Fruit fly (Drosophila melanogaster) whole organism, embryonic: Measurements from ENCODE around the gene Flad1.

Experiments used
- Asciz ChIP-seq: fragments of 200-800 bp; sonication (Bioruptor generic); optimal IDR thresholded peaks from 2 replicates; lab custom pipeline; 2017; ENCODE audit warnings: missing biosample characterization, mild to moderate bottlenecking, missing genetic modification characterization, missing genetic modification reagents
- Atf6 ChIP-seq: fragments of 200-800 bp; sonication (Bioruptor generic); IDR thresholded peaks from 2 replicates; pipeline ENCODE4 v1.3.6; 2022; ENCODE audit warnings: missing biosample characterization, missing genetic modification characterization
- CG11398 ChIP-seq: fragments of 200-800 bp; sonication (Bioruptor generic); optimal IDR thresholded peaks from 2 replicates; lab custom pipeline; 2016; ENCODE audit warnings: missing biosample characterization, missing genetic modification characterization
- CG11504 ChIP-seq: fragments of 200-800 bp; sonication (Bioruptor generic); optimal IDR thresholded peaks from 3 replicates; lab custom pipeline; 2019; ENCODE audit warnings: missing biosample characterization, mild to moderate bottlenecking, missing genetic modification characterization, moderate library complexity
- CG11695 ChIP-seq: fragments of 200-800 bp; sonication (Bioruptor generic); IDR thresholded peaks from 3 replicates; pipeline ENCODE4 v1.3.6; 2022; ENCODE audit warnings: missing biosample characterization, missing genetic modification characterization
- CG13287 ChIP-seq: fragments of 200-800 bp; sonication (Bioruptor generic); IDR thresholded peaks from 2 replicates; pipeline ENCODE4 v1.3.6; 2022; ENCODE audit warnings: missing biosample characterization, missing genetic modification characterization; ENCODE audit not compliant: partially characterized antibody
- CG14710 ChIP-seq: fragments of 200-800 bp; sonication (Bioruptor generic); optimal IDR thresholded peaks from 3 replicates; lab custom pipeline; 2019; ENCODE audit warnings: missing biosample characterization, mild to moderate bottlenecking, missing genetic modification characterization, moderate library complexity
- CG14965 ChIP-seq: fragments of 200-800 bp; sonication (Bioruptor generic); optimal IDR thresholded peaks from 2 replicates; lab custom pipeline; 2016; ENCODE audit warnings: missing biosample characterization, missing genetic modification characterization, borderline replicate concordance
- CG17385 ChIP-seq: fragments of 200-800 bp; sonication (Bioruptor generic); optimal IDR thresholded peaks from 3 replicates; lab custom pipeline; 2018; ENCODE audit warnings: missing biosample characterization, mild to moderate bottlenecking, missing genetic modification characterization
- CG17568 ChIP-seq: fragments of 200-800 bp; sonication (Bioruptor generic); optimal IDR thresholded peaks from 2 replicates; lab custom pipeline; 2018; ENCODE audit warnings: missing biosample characterization, mild to moderate bottlenecking, missing genetic modification characterization, moderate library complexity
- CG18262 ChIP-seq: fragments of 200-800 bp; optimal IDR thresholded peaks from 3 replicates; lab custom pipeline; 2019; ENCODE audit warnings: missing biosample characterization, mild to moderate bottlenecking, missing genetic modification characterization, moderate library complexity
- CG1832 ChIP-seq: fragments of 200-800 bp; sonication (Bioruptor generic); optimal IDR thresholded peaks from 2 replicates; lab custom pipeline; 2017; ENCODE audit warnings: missing biosample characterization, mild to moderate bottlenecking, missing genetic modification characterization, inconsistent platforms
- CG2116 ChIP-seq: fragments of 200-800 bp; sonication (Bioruptor generic); optimal IDR thresholded peaks from 3 replicates; lab custom pipeline; 2018; ENCODE audit warnings: missing biosample characterization, mild to moderate bottlenecking, missing genetic modification characterization
- CG3838 ChIP-seq: fragments of 200-800 bp; sonication (Bioruptor generic); optimal IDR thresholded peaks from 3 replicates; lab custom pipeline; 2016; ENCODE audit warnings: missing biosample characterization, missing genetic modification characterization
- CG4854 ChIP-seq: fragments of 200-800 bp; sonication (Bioruptor generic); optimal IDR thresholded peaks from 2 replicates; lab custom pipeline; 2016; ENCODE audit warnings: missing biosample characterization, missing genetic modification characterization, inconsistent platforms
- CG5180 ChIP-seq: fragments of 200-800 bp; sonication (Bioruptor generic); optimal IDR thresholded peaks from 3 replicates; lab custom pipeline; 2017; ENCODE audit warnings: missing biosample characterization, missing genetic modification characterization, mild to moderate bottlenecking, moderate library complexity, missing genetic modification reagents
- CG8478 ChIP-seq: fragments of >200 bp; optimal IDR thresholded peaks from 2 replicates; lab custom pipeline; 2018
- CG9727 ChIP-seq: fragments of 200-800 bp; sonication (Bioruptor generic); optimal IDR thresholded peaks from 3 replicates; lab custom pipeline; 2017; ENCODE audit warnings: missing biosample characterization, mild to moderate bottlenecking, missing genetic modification characterization
- CG9932 ChIP-seq: fragments of 200-800 bp; sonication (Bioruptor generic); IDR thresholded peaks from 2 replicates; pipeline ENCODE4 v1.3.6; 2022; ENCODE audit warnings: missing biosample characterization, missing genetic modification characterization
- Deaf1 ChIP-seq: fragments of 200-800 bp; optimal IDR thresholded peaks from 3 replicates; lab custom pipeline; 2019; ENCODE audit warnings: missing biosample characterization, mild to moderate bottlenecking, missing genetic modification characterization, moderate library complexity
- Dll ChIP-seq: fragments of 200-800 bp; sonication (Bioruptor generic); IDR thresholded peaks from 4 replicates; pipeline ENCODE4 v1.3.6; 2022; ENCODE audit warnings: missing biosample characterization, missing genetic modification characterization; ENCODE audit not compliant: partially characterized antibody
- Dref ChIP-seq: fragments of 200-800 bp; sonication (Bioruptor generic); IDR thresholded peaks from 2 replicates; pipeline ENCODE4 v1.3.6; 2022; ENCODE audit warnings: missing biosample characterization, missing genetic modification characterization
- Fer1 ChIP-seq: fragments of 200-800 bp; sonication (Bioruptor generic); optimal IDR thresholded peaks from 2 replicates; lab custom pipeline; 2017; ENCODE audit warnings: missing biosample characterization, mild to moderate bottlenecking, missing genetic modification characterization
- HHEX ChIP-seq: fragments of 200-800 bp; sonication (Bioruptor generic); optimal IDR thresholded peaks from 3 replicates; lab custom pipeline; 2017; ENCODE audit warnings: missing biosample characterization, mild to moderate bottlenecking, missing genetic modification characterization, missing genetic modification reagents
- MTF-1 ChIP-seq: fragments of 200-800 bp; sonication (Bioruptor generic); optimal IDR thresholded peaks from 2 replicates; lab custom pipeline; 2018; ENCODE audit warnings: missing biosample characterization, mild to moderate bottlenecking, missing genetic modification characterization, borderline replicate concordance
- Med ChIP-seq: fragments of 200-800 bp; sonication (Bioruptor generic); peaks from one replicate; lab custom pipeline; 2016; ENCODE audit warnings: missing biosample characterization, missing genetic modification characterization, mild to moderate bottlenecking, inconsistent platforms, moderate library complexity
- TFAM ChIP-seq: fragments of 200-800 bp; sonication (Bioruptor generic); optimal IDR thresholded peaks from 2 replicates; lab custom pipeline; 2017; ENCODE audit warnings: missing biosample characterization, missing genetic modification characterization, inconsistent platforms
- ap ChIP-seq: fragments of 200-800 bp; sonication (Bioruptor generic); IDR thresholded peaks from 2 replicates; pipeline ENCODE4 v1.3.6; 2022; ENCODE audit warnings: missing biosample characterization, missing genetic modification characterization
- caup ChIP-seq: fragments of 200-800 bp; sonication (Bioruptor generic); optimal IDR thresholded peaks from 3 replicates; lab custom pipeline; 2017; ENCODE audit warnings: missing biosample characterization, mild to moderate bottlenecking, missing genetic modification characterization, moderate library complexity; ENCODE audit not compliant: severe bottlenecking
- cg ChIP-seq: fragments of 200-800 bp; sonication (Bioruptor generic); optimal IDR thresholded peaks from 3 replicates; lab custom pipeline; 2019; ENCODE audit warnings: missing biosample characterization, mild to moderate bottlenecking, missing genetic modification characterization, moderate library complexity
- chn ChIP-seq: fragments of 200-800 bp; sonication (Bioruptor generic); optimal IDR thresholded peaks from 2 replicates; lab custom pipeline; 2016; ENCODE audit warnings: missing biosample characterization, missing genetic modification characterization
- ci ChIP-seq: fragments of 200-800 bp; sonication (Bioruptor generic); IDR thresholded peaks from 3 replicates; pipeline ENCODE4 v1.3.6; 2022; ENCODE audit warnings: missing biosample characterization, missing genetic modification characterization
- disco-r ChIP-seq: fragments of 200-800 bp; sonication (Bioruptor generic); optimal IDR thresholded peaks from 2 replicates; lab custom pipeline; 2016; ENCODE audit warnings: missing biosample characterization, missing genetic modification characterization
- ems ChIP-seq: fragments of 200-800 bp; sonication (Bioruptor generic); optimal IDR thresholded peaks from 3 replicates; lab custom pipeline; 2016; ENCODE audit warnings: missing biosample characterization, missing genetic modification characterization
- gsb ChIP-seq: fragments of 200-800 bp; sonication (Bioruptor generic); IDR thresholded peaks from 2 replicates; pipeline ENCODE4 v1.3.6; 2022; ENCODE audit warnings: missing biosample characterization, missing genetic modification characterization
- ham ChIP-seq: fragments of 200-800 bp; sonication (Bioruptor generic); IDR thresholded peaks from 2 replicates; pipeline ENCODE4 v1.3.6; 2022; ENCODE audit warnings: missing biosample characterization, missing genetic modification characterization
- lbe ChIP-seq: fragments of 200-800 bp; sonication (Bioruptor generic); optimal IDR thresholded peaks from 2 replicates; lab custom pipeline; 2016; ENCODE audit warnings: missing biosample characterization, mild to moderate bottlenecking, missing genetic modification characterization
- lola ChIP-seq, 3 experiments: fragments of >200 bp in 2 of 3; fragments of 200-800 bp in 1 of 3; sonication (Bioruptor generic) in 1 of 3; optimal IDR thresholded peaks; 2 replicates each; lab custom pipeline; 2017 to 2019; ENCODE audit warnings: missing biosample characterization in 3 of 3, missing genetic modification characterization in 3 of 3, mild to moderate bottlenecking in 1 of 3, moderate library complexity in 1 of 3
- mam ChIP-seq: fragments of 200-800 bp; sonication (Bioruptor generic); optimal IDR thresholded peaks from 3 replicates; lab custom pipeline; 2016; ENCODE audit warnings: missing biosample characterization, missing genetic modification characterization
- odd ChIP-seq: fragments of 200-800 bp; sonication (Bioruptor generic); optimal IDR thresholded peaks from 2 replicates; lab custom pipeline; 2017; ENCODE audit warnings: missing biosample characterization, mild to moderate bottlenecking, missing genetic modification characterization
- onecut ChIP-seq: fragments of 200-800 bp; sonication (Bioruptor generic); IDR thresholded peaks from 2 replicates; pipeline ENCODE4 v1.3.6; 2022; ENCODE audit warnings: missing biosample characterization, missing genetic modification characterization
- schlank ChIP-seq: fragments of 200-800 bp; sonication (Bioruptor generic); optimal IDR thresholded peaks from 2 replicates; lab custom pipeline; 2018; ENCODE audit warnings: missing biosample characterization, mild to moderate bottlenecking, missing genetic modification characterization
- sens ChIP-seq: fragments of 200-800 bp; sonication (Bioruptor generic); peaks from one replicate; lab custom pipeline; 2016; ENCODE audit warnings: missing biosample characterization, missing genetic modification characterization
- sisA ChIP-seq: fragments of 200-800 bp; sonication (Bioruptor generic); IDR thresholded peaks from 2 replicates; pipeline ENCODE4 v1.3.6; 2022; ENCODE audit warnings: missing biosample characterization, missing genetic modification characterization
- sob ChIP-seq: fragments of 200-800 bp; sonication (Bioruptor generic); IDR thresholded peaks from 2 replicates; pipeline ENCODE4 v1.3.6; 2022; ENCODE audit warnings: missing biosample characterization, missing genetic modification characterization
- tap ChIP-seq: fragments of 200-800 bp; optimal IDR thresholded peaks from 3 replicates; lab custom pipeline; 2019; ENCODE audit warnings: missing biosample characterization, mild to moderate bottlenecking, missing genetic modification characterization, moderate library complexity
- unc-4 ChIP-seq: fragments of 200-800 bp; sonication (Bioruptor generic); IDR thresholded peaks from 2 replicates; pipeline ENCODE4 v1.3.6; 2022; ENCODE audit warnings: missing biosample characterization, missing genetic modification characterization; ENCODE audit not compliant: partially characterized antibody
- unpg ChIP-seq: fragments of 200-800 bp; sonication (Bioruptor generic); optimal IDR thresholded peaks from 3 replicates; lab custom pipeline; 2018; ENCODE audit warnings: missing biosample characterization, mild to moderate bottlenecking, missing genetic modification characterization, moderate library complexity
- vvl ChIP-seq: fragments of 200-800 bp; sonication (Bioruptor generic); IDR thresholded peaks from 2 replicates; pipeline ENCODE4 v1.3.6; 2022; ENCODE audit warnings: missing biosample characterization, missing genetic modification characterization
- wek ChIP-seq: fragments of 200-800 bp; sonication (Bioruptor generic); optimal IDR thresholded peaks from 3 replicates; lab custom pipeline; 2018; ENCODE audit warnings: missing biosample characterization, mild to moderate bottlenecking, missing genetic modification characterization, moderate library complexity

Flad1 gene

DNA sequence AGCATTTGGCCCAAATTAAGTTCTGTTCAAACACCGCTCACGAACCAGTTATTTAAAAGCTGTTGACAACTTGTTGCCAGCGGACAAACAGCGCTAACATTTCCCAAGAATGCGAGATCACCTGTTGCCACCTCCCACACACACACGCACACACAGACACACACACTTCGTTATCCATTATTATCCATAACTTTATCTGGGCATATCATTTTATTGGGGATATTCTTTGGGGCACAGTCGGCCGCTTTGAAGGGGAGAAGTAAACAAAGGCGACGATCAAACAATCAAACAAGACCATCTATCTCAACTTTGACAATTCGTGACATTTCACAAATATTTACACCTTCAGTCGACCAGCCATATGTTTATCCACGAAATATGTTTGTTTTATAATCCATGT lies 14.2 kb downstream of the Flad1 start (continued):
- TF ChIP-seq Atf6 (GFP tag; lab: Robert Waterston, UW) (peak; percentile 25; the same call in 1 of the 2 replicates), ap (GFP tag; lab: Robert Waterston, UW) (no peak), Deaf1 (tag; lab: Kevin White, UChicago) (no peak), ci (peak; percentile 44; the same call in 1 of the 3 replicates), unc-4 (GFP tag; lab: Robert Waterston, UW) (no peak), CG11695 (GFP tag; lab: Robert Waterston, UW) (0 out of 3 replicates have a peak, but pooled peaks have one; percentile 21), lola (GFP tag; optimal IDR thresholded peaks at IDR 0.05; lab: Kevin White, UChicago) (no peak), Fer1 (GFP tag; lab: Kevin White, UChicago) (peak; percentile 25), schlank (tag; lab: Kevin White, UChicago) (peak; percentile 33), gsb (GFP tag; lab: Robert Waterston, UW) (peak; percentile 16; the same call in 1 of the 2 replicates), sens (peak; percentile 88), CG3838 (GFP tag; lab: Kevin White, UChicago) (no peak), ham (no peak), CG14710 (peak; percentile 39), Asciz (peak; percentile 67), CG9932 (0 out of 2 replicates have a peak, but pooled peaks have one; percentile 12), MTF-1 (GFP tag; lab: Kevin White, UChicago) (peak; percentile 69), CG17568 (GFP tag; lab: Kevin White, UChicago) (peak; percentile 16), Dll (GFP tag; lab: Robert Waterston, UW) (no peak), HHEX (GFP tag; lab: Kevin White, UChicago) (peak; percentile 25), CG11398 (GFP tag; lab: Kevin White, UChicago) (no peak), Dref (GFP tag; lab: Robert Waterston, UW) (no peak), sisA (GFP tag; lab: Robert Waterston, UW) (no peak), vvl (GFP tag; lab: Robert Waterston, UW) (0 out of 2 replicates have a peak, but pooled peaks have one; percentile 16), Med (GFP tag; lab: Kevin White, UChicago) (peak; percentile 80), disco-r (GFP tag; lab: Kevin White, UChicago) (no peak), CG4854 (GFP tag; lab: Kevin White, UChicago) (peak; percentile 7), lbe (GFP tag; lab: Kevin White, UChicago) (no peak), CG17385 (GFP tag; lab: Kevin White, UChicago) (peak; percentile 17), ems (GFP tag; lab: Kevin White, UChicago) (no peak), CG5180 (GFP tag; lab: Kevin White, UChicago) (peak; percentile 21), cg (GFP tag; lab: Kevin White, UChicago) (peak; percentile 24), sob (GFP tag; lab: Robert Waterston, UW) (no peak), TFAM (GFP tag; lab: Kevin White, UChicago) (no peak), CG1832 (GFP tag; lab: Kevin White, UChicago) (no peak), chn (GFP tag; lab: Kevin White, UChicago) (no peak), caup (GFP tag; lab: Kevin White, UChicago) (peak; percentile 28), CG18262 (peak; percentile 49), CG9727 (GFP tag; lab: Kevin White, UChicago) (peak; percentile 12), unpg (peak; percentile 18), wek (GFP tag; lab: Kevin White, UChicago) (peak; percentile 48), CG13287 (GFP tag; lab: Robert Waterston, UW) (no peak), mam (GFP tag; lab: Kevin White, UChicago) (no peak), tap (tag; lab: Kevin White, UChicago) (no peak), onecut (GFP tag; lab: Robert Waterston, UW) (peak; percentile 23; the same call in 1 of the 2 replicates), CG14965 (GFP tag; lab: Kevin White, UChicago) (no peak), CG8478 (lab: Kevin White, UChicago) (no peak), CG2116 (GFP tag; lab: Kevin White, UChicago) (no peak), odd (no peak), CG11504 (peak; percentile 30)
